Worm (Caenorhabditis elegans) whole organism, young adult: ENCODE results near the gene enu-3.1.

Experiments
- F33H1.4 ChIP-seq: fragments of 200-800 bp; sonication (Bioruptor generic); IDR thresholded peaks from 2 replicates; pipeline ENCODE4 v1.3.6; 2022; ENCODE audit warnings: missing genetic modification reagents, missing genetic modification characterization, missing compliant biosample characterization
- K12H6.12 ChIP-seq: fragments of 200-800 bp; sonication (Bioruptor generic); optimal IDR thresholded peaks from 2 replicates; lab custom pipeline; 2018; ENCODE audit warnings: mild to moderate bottlenecking, missing genetic modification characterization, missing compliant biosample characterization
- athp-1 ChIP-seq: sonication (generic microtip); optimal IDR thresholded peaks from 2 replicates; lab custom pipeline; 2017; ENCODE audit warnings: mild to moderate bottlenecking, missing genetic modification characterization, missing compliant biosample characterization
- ccch-3 ChIP-seq: fragments of 200-800 bp; sonication (Bioruptor generic); optimal IDR thresholded peaks from 2 replicates; lab custom pipeline; 2018; ENCODE audit warnings: mild to moderate bottlenecking, missing genetic modification characterization, missing compliant biosample characterization
- cebp-1 ChIP-seq, 2 experiments: fragments of 200-800 bp in 1 of 2; sonication (Bioruptor generic) in 1 of 2; sonication (generic microtip) in 1 of 2; IDR thresholded peaks in 1 of 2; optimal IDR thresholded peaks in 1 of 2; 2 replicates each; pipeline versions ENCODE4 v1.3.6 to Lab custom; 2017 to 2022; ENCODE audit warnings: missing compliant biosample characterization in 2 of 2, missing genetic modification characterization in 2 of 2, mild to moderate bottlenecking in 1 of 2, missing genetic modification reagents in 1 of 2, moderate library complexity in 1 of 2
- ets-4 ChIP-seq: fragments of 200-800 bp; sonication (Bioruptor generic); optimal IDR thresholded peaks from 2 replicates; lab custom pipeline; 2018; ENCODE audit warnings: mild to moderate bottlenecking, missing genetic modification characterization, missing compliant biosample characterization
- hlh-26 ChIP-seq: fragments of 200-800 bp; sonication (Bioruptor generic); conservative IDR thresholded peaks from 2 replicates; pipeline ENCODE4 v1.3.6; 2022; ENCODE audit warnings: missing genetic modification reagents, missing genetic modification characterization, missing compliant biosample characterization
- lag-1 ChIP-seq: fragments of 200-800 bp; sonication (Bioruptor generic); IDR thresholded peaks from 2 replicates; pipeline ENCODE4 v1.3.6; 2022; ENCODE audit warnings: missing genetic modification reagents, missing genetic modification characterization, missing compliant biosample characterization
- madf-8 ChIP-seq: fragments of 200-800 bp; sonication (Bioruptor generic); conservative IDR thresholded peaks from 2 replicates; pipeline ENCODE4 v1.3.6; 2022; ENCODE audit warnings: missing genetic modification reagents, missing genetic modification characterization, missing compliant biosample characterization
- somi-1 ChIP-seq: fragments of 200-800 bp; sonication (Bioruptor generic); optimal IDR thresholded peaks from 2 replicates; lab custom pipeline; 2018; ENCODE audit warnings: mild to moderate bottlenecking, missing genetic modification characterization, missing compliant biosample characterization
- tbp1 ChIP-seq: fragments of 200-800 bp; sonication (Bioruptor generic); optimal IDR thresholded peaks from 2 replicates; lab custom pipeline; 2018; ENCODE audit warnings: mild to moderate bottlenecking, missing genetic modification characterization, missing compliant biosample characterization
- ztf-26 ChIP-seq: sonication (generic microtip); optimal IDR thresholded peaks from 2 replicates; lab custom pipeline; 2017; ENCODE audit warnings: missing genetic modification characterization, missing compliant biosample characterization

DNA sequence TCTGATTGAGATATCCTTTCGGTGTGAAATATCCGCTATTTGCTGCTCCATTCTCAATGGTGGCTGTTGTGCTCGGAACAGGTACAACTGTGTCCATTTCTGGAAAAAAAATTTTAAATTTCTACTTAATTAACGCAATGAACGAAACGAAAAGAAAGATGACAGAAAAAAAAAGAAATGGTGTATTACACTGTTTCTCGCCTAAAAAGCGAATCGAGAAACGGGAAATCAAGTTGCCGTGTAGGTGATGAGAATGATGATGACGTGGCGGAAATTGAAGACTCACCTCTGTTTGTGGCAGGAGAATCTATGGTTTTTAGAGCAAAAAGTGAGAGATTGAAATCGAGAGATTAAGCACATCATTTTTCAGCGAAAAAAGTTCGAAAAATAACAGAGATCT is 49.6 kb upstream of the enu-3.1 start, which contains the start of gene C38H2.3:
- TF ChIP-seq hlh-26 (no peak), athp-1 (tag; lab: Kevin White, UChicago) (no peak), ztf-26 (no peak), K12H6.12 (tag; lab: Kevin White, UChicago) (no peak), ccch-3 (GFP tag; lab: Kevin White, UChicago) (no peak), somi-1 (GFP tag; lab: Kevin White, UChicago) (no peak), tbp1 (GFP tag; lab: Kevin White, UChicago) (no peak), F33H1.4 (GFP tag; lab: Robert Waterston, UW) (no peak), cebp-1 (GFP tag; IDR thresholded peaks at IDR 0.05; lab: Robert Waterston, UW) (no peak), cebp-1 (tag; optimal IDR thresholded peaks at IDR 0.05; lab: Kevin White, UChicago) (no peak), lag-1 (no peak), madf-8 (no peak), ets-4 (GFP tag; lab: Kevin White, UChicago) (no peak)
